Worm (Caenorhabditis elegans): ENCODE data around the gene skih-2.
A peak's percentile ranks its signal among the peaks of the same experiment; 100 is the strongest.

Gene skih-2

ce11 chrIV:11109771-11110170 is 32.4 kb downstream of the skih-2 start, which contains the start of gene pigk-1:
pigk-1 (minus strand) TSS chrIV:11110018.
- TF ChIP-seq nhr-77 (tag; optimal IDR thresholded peaks at IDR 0.05), result no peak
- peak in 1 of 2 experiments; percentile 37 for TF ChIP-seq lsy-2 (tag; optimal IDR thresholded peaks at IDR 0.05)
- no peak for TF ChIP-seq ztf-11 (tag; optimal IDR thresholded peaks at IDR 0.05)
- peak; percentile 12 for TF ChIP-seq nhr-71 (tag; optimal IDR thresholded peaks at IDR 0.05)
- peak; percentile 7 for TF ChIP-seq aly-2 (tag; optimal IDR thresholded peaks at IDR 0.05)
- TF ChIP-seq fos-1 (tag; optimal IDR thresholded peaks at IDR 0.05), result peak; percentile 27
- 0 out of 2 replicates have a peak, but pooled peaks have one; percentile 6 for TF ChIP-seq nhr-19 (GFP tag; conservative IDR thresholded peaks at IDR 0.05)

- TF ChIP-seq mef-2 (tag; optimal IDR thresholded peaks at IDR 0.05) (no peak), xbp-1 (tag; optimal IDR thresholded peaks at IDR 0.05) (no peak), unc-130 (tag; optimal IDR thresholded peaks at IDR 0.05) (no peak), efl-1 (optimal IDR thresholded peaks at IDR 0.05) (no peak), efl-1 (GFP tag; optimal IDR thresholded peaks at IDR 0.05 in 1 of 2) (peak in 1 of 2 experiments; percentile 51), nhr-237 (tag; optimal IDR thresholded peaks at IDR 0.05) (no peak), mdl-1 (tag; optimal IDR thresholded peaks at IDR 0.05) (no peak)
Observed at ce11 chrIV:11105724-11106123, 36.4 kb downstream of the skih-2 start, which contains the start of gene srlf-24. srlf-24 (minus strand) TSS chrIV:11105824.

ce11 chrIV:11103501-11103900 is 38.7 kb downstream of the skih-2 start:
- TF ChIP-seq nhr-85 (tag), result peak; percentile 61
- TF ChIP-seq xbp-1 (tag; optimal IDR thresholded peaks at IDR 0.05), result no peak
- TF ChIP-seq dsc-1 (tag; optimal IDR thresholded peaks at IDR 0.05), result no peak
- TF ChIP-seq ztf-11 (tag; optimal IDR thresholded peaks at IDR 0.05), result no peak
- TF ChIP-seq swsn-7 (tag; optimal IDR thresholded peaks at IDR 0.05), result no peak
- no peak for TF ChIP-seq nhr-19 (GFP tag; conservative IDR thresholded peaks at IDR 0.05)
- TF ChIP-seq zag-1 (tag; optimal IDR thresholded peaks at IDR 0.05), result no peak

- TF ChIP-seq nhr-84 (tag; optimal IDR thresholded peaks at IDR 0.05), result no peak
- TF ChIP-seq lin-39 (tag; optimal IDR thresholded peaks at IDR 0.05), result no peak
- TF ChIP-seq swsn-7 (tag; optimal IDR thresholded peaks at IDR 0.05), result no peak
- no peak for TF ChIP-seq Y116A8C.19 (tag; optimal IDR thresholded peaks at IDR 0.05; ENCODE audit: borderline replicate concordance)
- TF ChIP-seq vab-15 (tag; optimal IDR thresholded peaks at IDR 0.05), result no peak
- no peak for TF ChIP-seq sox-4 (tag; optimal IDR thresholded peaks at IDR 0.05)
- no peak for TF ChIP-seq nhr-90 (tag; optimal IDR thresholded peaks at IDR 0.05; ENCODE audit: poor library complexity)
- no peak for TF ChIP-seq rnt-1 (tag; optimal IDR thresholded peaks at IDR 0.05)
- TF ChIP-seq nhr-76 (tag; optimal IDR thresholded peaks at IDR 0.05), result no peak
- TF ChIP-seq elt-3 (tag; optimal IDR thresholded peaks at IDR 0.05), result no peak
- no peak for TF ChIP-seq xbp-1 (tag; optimal IDR thresholded peaks at IDR 0.05)
- TF ChIP-seq egl-27 (tag; optimal IDR thresholded peaks at IDR 0.05), result no peak
- no peak for TF ChIP-seq nhr-71 (tag; optimal IDR thresholded peaks at IDR 0.05)
- no peak for TF ChIP-seq lsy-2 (tag; optimal IDR thresholded peaks at IDR 0.05)
Observed at ce11 chrIV:11102608-11103007, 39.6 kb downstream of the skih-2 start, which contains the start of gene srlf-17. srlf-17 (minus strand) TSS chrIV:11102708.

ce11 chrIV:11101383-11101782 is 40.8 kb downstream of the skih-2 start, which contains the start of gene srlf-18:
srlf-18 (minus strand) TSS chrIV:11101483.
- TF ChIP-seq ceh-88 (GFP tag; IDR thresholded peaks at IDR 0.05) (no peak), nhr-85 (tag) (no peak), unc-30 (tag; optimal IDR thresholded peaks at IDR 0.05) (no peak), elt-3 (tag; optimal IDR thresholded peaks at IDR 0.05) (no peak), snu-23 (GFP tag; optimal IDR thresholded peaks at IDR 0.05) (no peak), lin-15B (tag; optimal IDR thresholded peaks at IDR 0.05) (no peak), fkh-10 (GFP tag; optimal IDR thresholded peaks at IDR 0.05) (no peak), fos-1 (tag; optimal IDR thresholded peaks at IDR 0.05) (no peak), ama-1 (optimal IDR thresholded peaks at IDR 0.05) (no peak), C16A3.4 (tag; optimal IDR thresholded peaks at IDR 0.05) (no peak), nhr-47 (tag; optimal IDR thresholded peaks at IDR 0.05) (no peak), ceh-8 (GFP tag; optimal IDR thresholded peaks at IDR 0.05) (no peak), mef-2 (tag; optimal IDR thresholded peaks at IDR 0.05) (no peak), blmp-1 (tag; optimal IDR thresholded peaks at IDR 0.05) (no peak), nhr-11 (tag; optimal IDR thresholded peaks at IDR 0.05) (no peak), ztf-11 (tag; optimal IDR thresholded peaks at IDR 0.05) (no peak), ets-5 (GFP tag; IDR thresholded peaks at IDR 0.05) (no peak), unc-130 (tag; optimal IDR thresholded peaks at IDR 0.05) (no peak), hpl-2 (GFP tag; optimal IDR thresholded peaks at IDR 0.05) (no peak)

Data from whole organism, L1 larva.